Worm (Caenorhabditis elegans) whole organism, young adult: Measurements from ENCODE around the gene F17H10.2.

Source experiments
- Y95B8A.8 ChIP-seq: fragments of 200-800 bp; sonication (Bioruptor generic); IDR thresholded peaks from 2 replicates; pipeline ENCODE4 v1.3.6; 2022; ENCODE audit warnings: missing genetic modification reagents, missing genetic modification characterization, missing compliant biosample characterization
- ZK185.1 ChIP-seq: sonication (generic microtip); optimal IDR thresholded peaks from 2 replicates; lab custom pipeline; 2016; ENCODE audit warnings: mild to moderate bottlenecking, missing genetic modification characterization, missing compliant biosample characterization; ENCODE audit not compliant: poor library complexity, severe bottlenecking
- ama-1 ChIP-seq, 3 experiments: fragments of 150-350 bp in 1 of 3; sonication (generic microtip) in 2 of 3; optimal IDR thresholded peaks; 2 replicates each; lab custom pipeline; 2014 to 2018; ENCODE audit warnings: missing biosample characterization in 2 of 3, missing genetic modification characterization in 2 of 3, missing genetic modification reagents in 2 of 3
- bed-2 ChIP-seq: fragments of 200-800 bp; sonication (Bioruptor generic); IDR thresholded peaks from 2 replicates; pipeline ENCODE4 v1.3.6; 2022; ENCODE audit warnings: missing genetic modification reagents, missing genetic modification characterization, missing compliant biosample characterization
- ceh-40 ChIP-seq: fragments of 200-800 bp; sonication (Bioruptor generic); IDR thresholded peaks from 2 replicates; pipeline ENCODE4 v1.3.6; 2022; ENCODE audit warnings: missing genetic modification characterization, missing compliant biosample characterization
- dox-1 ChIP-seq: fragments of 200-800 bp; sonication (Bioruptor generic); IDR thresholded peaks from 2 replicates; pipeline ENCODE4 v1.3.6; 2022; ENCODE audit warnings: missing genetic modification reagents, missing genetic modification characterization, missing compliant biosample characterization
- efl-1 ChIP-seq: fragments of 150-350 bp; optimal IDR thresholded peaks from 2 replicates; lab custom pipeline; 2014; ENCODE audit warnings: missing biosample characterization, missing genetic modification reagents, missing genetic modification characterization
- fkh-3 ChIP-seq: sonication (generic microtip); optimal IDR thresholded peaks from 2 replicates; lab custom pipeline; 2016; ENCODE audit warnings: mild to moderate bottlenecking, missing genetic modification characterization, missing compliant biosample characterization
- gei-17 ChIP-seq: fragments of 200-800 bp; sonication (Bioruptor generic); optimal IDR thresholded peaks from 2 replicates; lab custom pipeline; 2018; ENCODE audit warnings: mild to moderate bottlenecking, missing genetic modification characterization, missing compliant biosample characterization
- let-526 ChIP-seq: fragments of 200-800 bp; sonication (Bioruptor generic); IDR thresholded peaks from 2 replicates; pipeline ENCODE4 v1.3.6; 2022; ENCODE audit warnings: missing genetic modification reagents, missing genetic modification characterization, missing compliant biosample characterization
- lin-40 ChIP-seq: sonication (generic microtip); optimal IDR thresholded peaks from 2 replicates; lab custom pipeline; 2016; ENCODE audit warnings: missing genetic modification characterization, mild to moderate bottlenecking, missing compliant biosample characterization, missing genotype, missing genetic modification reagents
- sea-2 ChIP-seq: fragments of 200-800 bp; sonication (Bioruptor generic); IDR thresholded peaks from 2 replicates; pipeline ENCODE4 v1.3.6; 2022; ENCODE audit warnings: missing genetic modification characterization, missing compliant biosample characterization
- snpc-4 ChIP-seq, 5 experiments: fragments of 150-350 bp in 1 of 5; sonication (generic microtip) in 4 of 5; optimal IDR thresholded peaks; 2 replicates each; lab custom pipeline; 2014 to 2018; ENCODE audit warnings: missing genetic modification characterization in 5 of 5, missing biosample characterization in 3 of 5, antibody characterized with exemption in 2 of 5, mild to moderate bottlenecking in 2 of 5, missing compliant biosample characterization in 2 of 5, missing genotype in 2 of 5, moderate library complexity in 2 of 5, missing genetic modification reagents in 1 of 5

ce11 chrX:13084273-13084672 is 29.3 kb upstream of the F17H10.2 start, which contains the start of gene R03G8.1:
- TF ChIP-seq ama-1 (optimal IDR thresholded peaks at IDR 0.05; lab: Kevin White, UChicago) (no peak), ama-1 (GFP tag; optimal IDR thresholded peaks at IDR 0.05; lab: Kevin White, UChicago) (no peak), sea-2 (GFP tag; lab: Robert Waterston, UW) (no peak), snpc-4 (GFP tag; optimal IDR thresholded peaks at IDR 0.05; lab: Kevin White, UChicago) (no peak), snpc-4 (tag; optimal IDR thresholded peaks at IDR 0.05; lab: Kevin White, UChicago) (no peak), efl-1 (GFP tag; lab: Kevin White, UChicago) (no peak), gei-17 (GFP tag; lab: Kevin White, UChicago) (no peak), ceh-40 (GFP tag; lab: Robert Waterston, UW) (no peak), ZK185.1 (tag; lab: Kevin White, UChicago) (no peak), dox-1 (GFP tag; lab: Robert Waterston, UW) (no peak), let-526 (GFP tag; lab: Robert Waterston, UW) (no peak), bed-2 (GFP tag; lab: Robert Waterston, UW) (no peak), fkh-3 (tag; lab: Kevin White, UChicago) (no peak), Y95B8A.8 (no peak), lin-40 (tag; lab: Kevin White, UChicago) (no peak)
